Worm (Caenorhabditis elegans) whole organism, L1 larva: ENCODE measurements around the gene F54F2.6.

Experiments
- C04F5.9 ChIP-seq: sonication (generic microtip); optimal IDR thresholded peaks from 2 replicates; lab custom pipeline; 2016; ENCODE audit warnings: missing genetic modification characterization, missing compliant biosample characterization
- C16A3.4 ChIP-seq: fragments of 150-350 bp; optimal IDR thresholded peaks from 2 replicates; lab custom pipeline; 2014; ENCODE audit warnings: missing biosample characterization, missing genetic modification characterization
- F16B12.6 ChIP-seq: fragments of 150-350 bp; optimal IDR thresholded peaks from 2 replicates; lab custom pipeline; 2014; ENCODE audit warnings: missing biosample characterization, missing genetic modification characterization
- Y116A8C.19 ChIP-seq: sonication (generic microtip); optimal IDR thresholded peaks from 2 replicates; lab custom pipeline; 2016; ENCODE audit warnings: missing compliant biosample characterization, missing genetic modification characterization, borderline replicate concordance
- aly-2 ChIP-seq: fragments of 150-350 bp; optimal IDR thresholded peaks from 2 replicates; lab custom pipeline; 2014; ENCODE audit warnings: missing biosample characterization, missing genetic modification characterization
- blmp-1 ChIP-seq: fragments of 150-350 bp; optimal IDR thresholded peaks from 2 replicates; lab custom pipeline; 2014; ENCODE audit warnings: missing biosample characterization, missing genetic modification characterization
- ceh-63 ChIP-seq: fragments of 200-800 bp; sonication (Bioruptor generic); optimal IDR thresholded peaks from 2 replicates; lab custom pipeline; 2018; ENCODE audit warnings: mild to moderate bottlenecking, missing genetic modification characterization, missing compliant biosample characterization
- ceh-82 ChIP-seq, 3 experiments: fragments of 150-350 bp in 1 of 3; sonication (generic microtip) in 2 of 3; optimal IDR thresholded peaks; 2 replicates each; lab custom pipeline; 2014 to 2017; ENCODE audit warnings: missing biosample characterization in 3 of 3, missing genetic modification characterization in 3 of 3
- ceh-88 ChIP-seq: fragments of 200-800 bp; sonication (Bioruptor generic); IDR thresholded peaks from 2 replicates; pipeline ENCODE4 v1.3.6; 2022; ENCODE audit warnings: missing genetic modification characterization, missing compliant biosample characterization
- dpl-1 ChIP-seq, 3 experiments: fragments of 150-350 bp in 2 of 3; sonication (generic microtip) in 1 of 3; optimal IDR thresholded peaks; 2 replicates each; lab custom pipeline; 2014 to 2017; ENCODE audit warnings: missing biosample characterization in 3 of 3, missing genetic modification characterization in 3 of 3, missing genetic modification reagents in 3 of 3
- dsc-1 ChIP-seq: sonication (generic microtip); optimal IDR thresholded peaks from 2 replicates; lab custom pipeline; 2016; ENCODE audit warnings: mild to moderate bottlenecking, missing genetic modification characterization, missing compliant biosample characterization
- efl-1 ChIP-seq, 4 experiments: fragments of 150-350 bp; optimal IDR thresholded peaks in 3 of 4; peaks in 1 of 4; 1 replicate in 1 of 4; 2 replicates in 3 of 4; lab custom pipeline; 2014; ENCODE audit warnings: missing biosample characterization in 2 of 4, missing genetic modification characterization in 2 of 4, missing genetic modification reagents in 2 of 4
- efl-3 ChIP-seq: fragments of 200-800 bp; sonication (Bioruptor generic); optimal IDR thresholded peaks from 2 replicates; lab custom pipeline; 2018; ENCODE audit warnings: mild to moderate bottlenecking, missing genetic modification characterization, missing compliant biosample characterization
- egl-13 ChIP-seq: sonication (generic microtip); optimal IDR thresholded peaks from 2 replicates; lab custom pipeline; 2016; ENCODE audit warnings: missing genotype, missing genetic modification reagents, missing genetic modification characterization, missing compliant biosample characterization
- egl-27 ChIP-seq, 2 experiments: fragments of 150-350 bp in 1 of 2; sonication (generic microtip); optimal IDR thresholded peaks; 3 replicates each; lab custom pipeline; 2017 to 2018; ENCODE audit warnings: missing biosample characterization in 2 of 2, missing genetic modification characterization in 2 of 2, missing genetic modification reagents in 2 of 2
- elt-2 ChIP-seq: sonication (generic microtip); optimal IDR thresholded peaks from 2 replicates; lab custom pipeline; 2016; ENCODE audit warnings: missing genetic modification characterization, mild to moderate bottlenecking, inconsistent platforms, missing compliant biosample characterization, missing genetic modification reagents
- elt-3 ChIP-seq, 6 experiments: fragments of 150-350 bp in 1 of 6; sonication (generic microtip); optimal IDR thresholded peaks; 2 replicates each; lab custom pipeline; 2017 to 2018; ENCODE audit warnings: missing biosample characterization in 6 of 6, missing genetic modification characterization in 6 of 6, inconsistent platforms in 1 of 6
- fkh-8 ChIP-seq: sonication (generic microtip); optimal IDR thresholded peaks from 2 replicates; lab custom pipeline; 2016; ENCODE audit warnings: mild to moderate bottlenecking, missing genetic modification characterization, missing compliant biosample characterization
- grh-1 ChIP-seq: fragments of 200-800 bp; sonication (Bioruptor generic); IDR thresholded peaks from 2 replicates; pipeline ENCODE4 v1.3.6; 2022; ENCODE audit warnings: missing genetic modification reagents, missing genetic modification characterization, missing compliant biosample characterization
- hlh-17 ChIP-seq: fragments of 200-800 bp; sonication (Bioruptor generic); optimal IDR thresholded peaks from 2 replicates; lab custom pipeline; 2018; ENCODE audit warnings: missing genetic modification characterization, mild to moderate bottlenecking, missing compliant biosample characterization, moderate library complexity, borderline replicate concordance
- irx-1 ChIP-seq: sonication (generic microtip); optimal IDR thresholded peaks from 2 replicates; lab custom pipeline; 2016; ENCODE audit warnings: missing genetic modification characterization, missing compliant biosample characterization
- isw-1 ChIP-seq: fragments of 200-800 bp; sonication (Bioruptor generic); IDR thresholded peaks from 2 replicates; pipeline ENCODE4 v1.3.6; 2022; ENCODE audit warnings: missing genetic modification characterization, missing compliant biosample characterization
- lin-15B ChIP-seq: fragments of 150-350 bp; sonication (generic microtip); optimal IDR thresholded peaks from 3 replicates; lab custom pipeline; 2014; ENCODE audit warnings: missing biosample characterization, missing genetic modification characterization
- lin-35 ChIP-seq, 2 experiments: fragments of 150-350 bp; optimal IDR thresholded peaks; 2 replicates each; lab custom pipeline; 2014; ENCODE audit warnings: missing biosample characterization in 2 of 2, missing genetic modification characterization in 2 of 2, missing genetic modification reagents in 2 of 2
- lir-3 ChIP-seq: sonication (generic microtip); optimal IDR thresholded peaks from 2 replicates; lab custom pipeline; 2016; ENCODE audit warnings: mild to moderate bottlenecking, missing genetic modification characterization, moderate library complexity, missing compliant biosample characterization; ENCODE audit not compliant: poor library complexity
- lsy-2 ChIP-seq, 2 experiments: fragments of 150-350 bp; optimal IDR thresholded peaks; 2 replicates each; lab custom pipeline; 2014; ENCODE audit warnings: missing biosample characterization in 2 of 2, missing genetic modification characterization in 2 of 2
- mdl-1 ChIP-seq, 2 experiments: fragments of 150-350 bp; optimal IDR thresholded peaks; 2 replicates each; lab custom pipeline; 2014 to 2017; ENCODE audit warnings: missing biosample characterization in 2 of 2, missing genetic modification characterization in 2 of 2, inconsistent platforms in 1 of 2
- mef-2 ChIP-seq: fragments of 150-350 bp; optimal IDR thresholded peaks from 2 replicates; lab custom pipeline; 2014; ENCODE audit warnings: missing biosample characterization, missing genetic modification characterization
- mep-1 ChIP-seq: fragments of 150-350 bp; optimal IDR thresholded peaks from 2 replicates; lab custom pipeline; 2014; ENCODE audit warnings: missing biosample characterization, missing genetic modification characterization
- nhr-11 ChIP-seq: fragments of 150-350 bp; optimal IDR thresholded peaks from 2 replicates; lab custom pipeline; 2014; ENCODE audit warnings: missing biosample characterization, missing genetic modification characterization
- nhr-19 ChIP-seq: fragments of 200-800 bp; sonication (Bioruptor generic); conservative IDR thresholded peaks from 2 replicates; pipeline ENCODE4 v1.3.6; 2022; ENCODE audit warnings: missing genetic modification characterization, missing compliant biosample characterization
- nhr-20 ChIP-seq: sonication (generic microtip); optimal IDR thresholded peaks from 2 replicates; lab custom pipeline; 2016; ENCODE audit warnings: mild to moderate bottlenecking, missing genetic modification characterization, missing compliant biosample characterization
- nhr-47 ChIP-seq: sonication (generic microtip); optimal IDR thresholded peaks from 2 replicates; lab custom pipeline; 2016; ENCODE audit warnings: mild to moderate bottlenecking, missing genetic modification characterization, moderate library complexity, missing compliant biosample characterization
- nhr-71 ChIP-seq: sonication (generic microtip); optimal IDR thresholded peaks from 2 replicates; lab custom pipeline; 2016; ENCODE audit warnings: mild to moderate bottlenecking, missing genetic modification characterization, moderate library complexity, missing compliant biosample characterization
- nhr-76 ChIP-seq: sonication (generic microtip); optimal IDR thresholded peaks from 2 replicates; lab custom pipeline; 2017; ENCODE audit warnings: missing biosample characterization, missing genetic modification characterization
- nhr-84 ChIP-seq: sonication (generic microtip); optimal IDR thresholded peaks from 2 replicates; lab custom pipeline; 2017; ENCODE audit warnings: missing biosample characterization, missing genetic modification characterization
- nhr-85 ChIP-seq: sonication (generic microtip); peaks from one replicate; lab custom pipeline; 2016; ENCODE audit warnings: missing genetic modification characterization, inconsistent platforms, missing compliant biosample characterization
- nhr-90 ChIP-seq: sonication (generic microtip); optimal IDR thresholded peaks from 2 replicates; lab custom pipeline; 2016; ENCODE audit warnings: mild to moderate bottlenecking, missing genetic modification characterization, missing compliant biosample characterization; ENCODE audit not compliant: poor library complexity
- rnt-1 ChIP-seq: sonication (generic microtip); optimal IDR thresholded peaks from 2 replicates; lab custom pipeline; 2016; ENCODE audit warnings: mild to moderate bottlenecking, missing genetic modification characterization, moderate library complexity, missing compliant biosample characterization
- skn-1 ChIP-seq: fragments of 150-350 bp; optimal IDR thresholded peaks from 2 replicates; lab custom pipeline; 2014; ENCODE audit warnings: missing biosample characterization, missing genetic modification characterization
- snu-23 ChIP-seq: sonication (generic microtip); optimal IDR thresholded peaks from 2 replicates; lab custom pipeline; 2016; ENCODE audit warnings: missing genetic modification characterization, missing compliant biosample characterization
- swsn-7 ChIP-seq: sonication (generic microtip); optimal IDR thresholded peaks from 2 replicates; lab custom pipeline; 2016; ENCODE audit warnings: missing genetic modification characterization, missing compliant biosample characterization
- tbx-2 ChIP-seq: sonication (generic microtip); optimal IDR thresholded peaks from 2 replicates; lab custom pipeline; 2016; ENCODE audit warnings: missing genetic modification characterization, missing compliant biosample characterization
- unc-130 ChIP-seq: fragments of 150-350 bp; optimal IDR thresholded peaks from 2 replicates; lab custom pipeline; 2017; ENCODE audit warnings: missing biosample characterization, missing genetic modification characterization, inconsistent platforms
- unc-30 ChIP-seq: sonication (generic microtip); optimal IDR thresholded peaks from 2 replicates; lab custom pipeline; 2017; ENCODE audit warnings: missing biosample characterization, missing genetic modification characterization
- unc-86 ChIP-seq: sonication (generic microtip); optimal IDR thresholded peaks from 2 replicates; lab custom pipeline; 2016; ENCODE audit warnings: missing genetic modification characterization, missing compliant biosample characterization
- unc-98 ChIP-seq: fragments of 200-800 bp; sonication (Bioruptor generic); IDR thresholded peaks from 2 replicates; pipeline ENCODE4 v1.3.6; 2022; ENCODE audit warnings: missing genetic modification characterization, missing compliant biosample characterization
- vab-15 ChIP-seq: sonication (generic microtip); optimal IDR thresholded peaks from 2 replicates; lab custom pipeline; 2017; ENCODE audit warnings: missing genotype, mild to moderate bottlenecking, missing genetic modification characterization, missing compliant biosample characterization
- xbp-1 ChIP-seq: sonication (generic microtip); optimal IDR thresholded peaks from 2 replicates; lab custom pipeline; 2016; ENCODE audit warnings: missing genetic modification characterization, missing compliant biosample characterization

The F54F2.6 gene

ce11 chrIII:8847722-8848121 is 47.2 kb upstream of the F54F2.6 start:
- peak; percentile 70 for TF ChIP-seq nhr-85
- TF ChIP-seq ceh-82 (tag; optimal IDR thresholded peaks at IDR 0.05; lab: Kevin White, UChicago) = peak; percentile 15 to 43 (median 17)
- TF ChIP-seq grh-1 (GFP tag; lab: Robert Waterston, UW) = no peak
- TF ChIP-seq ceh-88 (GFP tag; lab: Robert Waterston, UW) = no peak
- TF ChIP-seq nhr-19 (GFP tag; lab: Robert Waterston, UW) = peak; percentile 35; the same call in 1 of the 2 replicates
- no peak for TF ChIP-seq unc-30
- no peak for TF ChIP-seq hlh-17 (GFP tag; lab: Kevin White, UChicago)
- peak; percentile 63 for TF ChIP-seq lin-15B (tag; lab: Kevin White, UChicago)
- TF ChIP-seq lir-3 = peak; percentile 44
- TF ChIP-seq nhr-11 (tag; lab: Kevin White, UChicago) = no peak
- TF ChIP-seq tbx-2 (tag; lab: Kevin White, UChicago) = peak; percentile 28
- no peak for TF ChIP-seq Y116A8C.19 (tag; lab: Kevin White, UChicago)
- TF ChIP-seq nhr-47 = peak; percentile 63
- peak; percentile 68 for TF ChIP-seq blmp-1 (tag; lab: Kevin White, UChicago)
- peak; percentile 1 for TF ChIP-seq fkh-8 (tag; lab: Kevin White, UChicago)
- TF ChIP-seq unc-98 (GFP tag; lab: Robert Waterston, UW) = no peak
- peak; percentile 70 for TF ChIP-seq nhr-71
- no peak for TF ChIP-seq egl-27 (tag; optimal IDR thresholded peaks at IDR 0.05; lab: Kevin White, UChicago)
- no peak for TF ChIP-seq nhr-76 (tag; lab: Kevin White, UChicago)
- no peak for TF ChIP-seq dsc-1 (tag; lab: Kevin White, UChicago)
- TF ChIP-seq nhr-84 (tag; lab: Kevin White, UChicago) = no peak
- TF ChIP-seq irx-1 = peak; percentile 23
- TF ChIP-seq F16B12.6 (tag; lab: Kevin White, UChicago) = peak; percentile 18
- peak; percentile 26 for TF ChIP-seq C04F5.9
- TF ChIP-seq swsn-7 = peak; percentile 52
- TF ChIP-seq dpl-1 (GFP tag; optimal IDR thresholded peaks at IDR 0.05; lab: Kevin White, UChicago) = peak; percentile 67 to 80 (median 72)
- TF ChIP-seq isw-1 = peak; percentile 2; the same call in 1 of the 2 replicates
- peak; percentile 70 for TF ChIP-seq rnt-1
- no peak for TF ChIP-seq mef-2 (tag; lab: Kevin White, UChicago)
- TF ChIP-seq ceh-63 (GFP tag; lab: Kevin White, UChicago) = no peak
- TF ChIP-seq unc-86 = peak; percentile 4
- peak in 1 of 6 experiments; percentile 45 for TF ChIP-seq elt-3 (tag; optimal IDR thresholded peaks at IDR 0.05; lab: Kevin White, UChicago)
- TF ChIP-seq skn-1 (tag; lab: Kevin White, UChicago) = peak; percentile 48
- no peak for TF ChIP-seq elt-2 (tag; lab: Kevin White, UChicago)
- TF ChIP-seq nhr-20 (tag; lab: Kevin White, UChicago) = peak; percentile 37
- peak in 1 of 2 experiments; percentile 15 for TF ChIP-seq mdl-1 (tag; optimal IDR thresholded peaks at IDR 0.05; lab: Kevin White, UChicago)
- peak; percentile 52 for TF ChIP-seq nhr-90
- peak; percentile 66 to 79 for TF ChIP-seq lin-35 (GFP tag; optimal IDR thresholded peaks at IDR 0.05; lab: Kevin White, UChicago)
- peak; percentile 66 for TF ChIP-seq C16A3.4
- peak; percentile 29 for TF ChIP-seq egl-13
- no peak for TF ChIP-seq aly-2 (tag; lab: Kevin White, UChicago)
- peak; percentile 69 for TF ChIP-seq unc-130
- TF ChIP-seq xbp-1 (tag; lab: Kevin White, UChicago) = peak; percentile 48
- peak; percentile 75 to 76 for TF ChIP-seq efl-1 (optimal IDR thresholded peaks at IDR 0.05; lab: Kevin White, UChicago)
- peak; percentile 75 to 96 for TF ChIP-seq efl-1 (GFP tag; optimal IDR thresholded peaks at IDR 0.05 in 1 of 2; lab: Kevin White, UChicago)
- peak; percentile 62 for TF ChIP-seq snu-23 (GFP tag; lab: Kevin White, UChicago)
- peak; percentile 0 for TF ChIP-seq vab-15 (tag; lab: Kevin White, UChicago)
- TF ChIP-seq efl-3 (GFP tag; lab: Kevin White, UChicago) = no peak
- TF ChIP-seq mep-1 (tag; lab: Kevin White, UChicago) = peak; percentile 64
- TF ChIP-seq lsy-2 (tag; optimal IDR thresholded peaks at IDR 0.05; lab: Kevin White, UChicago) = peak; percentile 66 to 74
- TF ChIP-seq, all 84 proteins: peak for 33
